Worm (Caenorhabditis elegans) whole organism, mixed stage, embryonic: ENCODE data around the gene EEED8.3.

ENCODE experiments used
- M03D4.4 ChIP-seq: sonication (generic microtip); optimal IDR thresholded peaks from 2 replicates; lab custom pipeline; 2017; ENCODE audit warnings: mild to moderate bottlenecking, missing genetic modification characterization, missing compliant biosample characterization
- blmp-1 ChIP-seq: fragments of 150-350 bp; optimal IDR thresholded peaks from 2 replicates; lab custom pipeline; 2014; ENCODE audit warnings: missing biosample characterization, missing genetic modification characterization
- ceh-43 ChIP-seq: fragments of 200-800 bp; sonication (Bioruptor generic); optimal IDR thresholded peaks from 2 replicates; lab custom pipeline; 2018; ENCODE audit warnings: mild to moderate bottlenecking, missing genetic modification characterization, moderate library complexity, missing compliant biosample characterization
- ceh-83 ChIP-seq: fragments of 200-800 bp; sonication (Bioruptor generic); optimal IDR thresholded peaks from 2 replicates; lab custom pipeline; 2018; ENCODE audit warnings: mild to moderate bottlenecking, missing genetic modification characterization, missing compliant biosample characterization
- cnd-1 ChIP-seq: fragments of 200-800 bp; sonication (Bioruptor generic); optimal IDR thresholded peaks from 2 replicates; lab custom pipeline; 2018; ENCODE audit warnings: mild to moderate bottlenecking, missing genetic modification characterization, missing compliant biosample characterization
- drap-1 ChIP-seq: fragments of 200-800 bp; sonication (Bioruptor generic); optimal IDR thresholded peaks from 3 replicates; lab custom pipeline; 2018; ENCODE audit warnings: mild to moderate bottlenecking, missing genetic modification characterization, missing compliant biosample characterization
- elt-1 ChIP-seq: sonication (generic microtip); optimal IDR thresholded peaks from 2 replicates; lab custom pipeline; 2017; ENCODE audit warnings: missing genetic modification characterization, mild to moderate bottlenecking, missing compliant biosample characterization, antibody characterized with exemption, moderate library complexity, borderline replicate concordance; ENCODE audit not compliant: insufficient read depth
- flh-1 ChIP-seq: fragments of 200-800 bp; sonication (Bioruptor generic); optimal IDR thresholded peaks from 2 replicates; lab custom pipeline; 2018; ENCODE audit warnings: mild to moderate bottlenecking, missing genetic modification characterization, moderate library complexity, missing compliant biosample characterization
- ham-2 ChIP-seq: fragments of 200-800 bp; sonication (Bioruptor generic); optimal IDR thresholded peaks from 2 replicates; lab custom pipeline; 2018; ENCODE audit warnings: mild to moderate bottlenecking, missing genetic modification characterization, missing compliant biosample characterization
- hlh-1 ChIP-seq: fragments of 150-350 bp; optimal IDR thresholded peaks from 2 replicates; lab custom pipeline; 2014; ENCODE audit warnings: missing biosample characterization, missing genetic modification reagents, missing genetic modification characterization
- lin-13 ChIP-seq: fragments of 150-350 bp; optimal IDR thresholded peaks from 2 replicates; lab custom pipeline; 2014; ENCODE audit warnings: missing biosample characterization, missing genetic modification characterization
- lin-32 ChIP-seq: fragments of 200-800 bp; sonication (Bioruptor generic); optimal IDR thresholded peaks from 2 replicates; lab custom pipeline; 2018; ENCODE audit warnings: mild to moderate bottlenecking, missing genetic modification characterization, missing compliant biosample characterization
- lsy-2 ChIP-seq: fragments of 150-350 bp; optimal IDR thresholded peaks from 2 replicates; lab custom pipeline; 2014; ENCODE audit warnings: missing biosample characterization, missing genetic modification characterization
- mab-5 ChIP-seq: fragments of 150-350 bp; optimal IDR thresholded peaks from 2 replicates; lab custom pipeline; 2014; ENCODE audit warnings: missing biosample characterization, missing genetic modification characterization
- mep-1 ChIP-seq: fragments of 150-350 bp; optimal IDR thresholded peaks from 2 replicates; lab custom pipeline; 2017; ENCODE audit warnings: missing biosample characterization, missing genetic modification reagents, missing genetic modification characterization, inconsistent platforms
- nhr-2 ChIP-seq: fragments of 150-350 bp; optimal IDR thresholded peaks from 2 replicates; lab custom pipeline; 2014; ENCODE audit warnings: missing biosample characterization, missing genetic modification characterization
- nhr-237 ChIP-seq: fragments of 150-350 bp; optimal IDR thresholded peaks from 2 replicates; lab custom pipeline; 2014; ENCODE audit warnings: missing biosample characterization, missing genetic modification characterization
- nhr-28 ChIP-seq: fragments of 150-350 bp; optimal IDR thresholded peaks from 2 replicates; lab custom pipeline; 2014; ENCODE audit warnings: missing biosample characterization, missing genetic modification characterization
- nhr-76 ChIP-seq: sonication (generic microtip); optimal IDR thresholded peaks from 2 replicates; lab custom pipeline; 2017; ENCODE audit warnings: missing biosample characterization, missing genetic modification characterization
- pha-4 ChIP-seq: fragments of 150-350 bp; optimal IDR thresholded peaks from 2 replicates; lab custom pipeline; 2018; ENCODE audit warnings: missing biosample characterization, missing genetic modification reagents, missing genetic modification characterization
- sem-2 ChIP-seq: fragments of 200-800 bp; sonication (Bioruptor generic); optimal IDR thresholded peaks from 2 replicates; lab custom pipeline; 2018; ENCODE audit warnings: mild to moderate bottlenecking, missing genetic modification characterization, missing compliant biosample characterization
- snpc-4 ChIP-seq: fragments of 150-350 bp; optimal IDR thresholded peaks from 2 replicates; lab custom pipeline; 2014; ENCODE audit warnings: missing biosample characterization, missing genetic modification characterization
- sptf-1 ChIP-seq: sonication (generic microtip); optimal IDR thresholded peaks from 2 replicates; lab custom pipeline; 2017; ENCODE audit warnings: mild to moderate bottlenecking, missing genetic modification characterization, moderate library complexity, missing compliant biosample characterization
- tbx-8 ChIP-seq: fragments of 200-800 bp; sonication (Bioruptor generic); optimal IDR thresholded peaks from 2 replicates; lab custom pipeline; 2018; ENCODE audit warnings: mild to moderate bottlenecking, missing genetic modification characterization, moderate library complexity, missing compliant biosample characterization
- unc-62 ChIP-seq: fragments of 150-350 bp; optimal IDR thresholded peaks from 2 replicates; lab custom pipeline; 2014; ENCODE audit warnings: missing biosample characterization, missing genetic modification reagents, missing genetic modification characterization
- zip-8 ChIP-seq: fragments of 150-350 bp; optimal IDR thresholded peaks from 2 replicates; lab custom pipeline; 2014; ENCODE audit warnings: missing biosample characterization, missing genetic modification characterization
- ztf-11 ChIP-seq: fragments of 150-350 bp; optimal IDR thresholded peaks from 2 replicates; lab custom pipeline; 2014; ENCODE audit warnings: missing biosample characterization, missing genetic modification characterization

The EEED8.3 gene

ce11 chrII:5373275-5374047, 40.6 kb upstream of the EEED8.3 start, which contains the start of the genes agt-2 and F09E5.3 (continued):
- TF ChIP-seq drap-1, result peak; percentile 53
- peak; percentile 95 for TF ChIP-seq pha-4 (tag; lab: Kevin White, UChicago)
- no peak for TF ChIP-seq sem-2 (GFP tag; lab: Kevin White, UChicago)
- peak; percentile 26 for TF ChIP-seq unc-62 (GFP tag; lab: Kevin White, UChicago)
- peak; percentile 90 for TF ChIP-seq lin-13 (tag; lab: Kevin White, UChicago)
- peak; percentile 9 for TF ChIP-seq M03D4.4 (tag; lab: Kevin White, UChicago)
- TF ChIP-seq zip-8, result no peak

ce11 chrII:5374967-5375366, 39.1 kb upstream of the EEED8.3 start, which contains the start of gene algn-2:
algn-2 (plus strand) TSS chrII:5375267.
- TF ChIP-seq pha-4 (tag; lab: Kevin White, UChicago) (no peak), ham-2 (GFP tag; lab: Kevin White, UChicago) (no peak), flh-1 (GFP tag; lab: Kevin White, UChicago) (no peak), lin-32 (no peak), hlh-1 (tag; lab: Kevin White, UChicago) (no peak), ceh-43 (GFP tag; lab: Kevin White, UChicago) (no peak)

- TF ChIP-seq lsy-2 (tag; lab: Kevin White, UChicago), result peak; percentile 70
- TF ChIP-seq elt-1, result no peak
- TF ChIP-seq, all 35 proteins: peak for 1
Measured at ce11 chrII:5377467-5378238, 36.4 kb upstream of the EEED8.3 start, which contains the start of gene prdx-2. prdx-2 (plus strand) TSS chrII:5378195.

ce11 chrII:5378239-5378521, 35.9 kb upstream of the EEED8.3 start:
- no peak for TF ChIP-seq unc-62 (GFP tag; lab: Kevin White, UChicago)
- no peak for TF ChIP-seq mab-5 (tag; lab: Kevin White, UChicago)
- TF ChIP-seq elt-1, result no peak
- TF ChIP-seq nhr-2, result no peak
- no peak for TF ChIP-seq lin-13 (tag; lab: Kevin White, UChicago)

DNA sequence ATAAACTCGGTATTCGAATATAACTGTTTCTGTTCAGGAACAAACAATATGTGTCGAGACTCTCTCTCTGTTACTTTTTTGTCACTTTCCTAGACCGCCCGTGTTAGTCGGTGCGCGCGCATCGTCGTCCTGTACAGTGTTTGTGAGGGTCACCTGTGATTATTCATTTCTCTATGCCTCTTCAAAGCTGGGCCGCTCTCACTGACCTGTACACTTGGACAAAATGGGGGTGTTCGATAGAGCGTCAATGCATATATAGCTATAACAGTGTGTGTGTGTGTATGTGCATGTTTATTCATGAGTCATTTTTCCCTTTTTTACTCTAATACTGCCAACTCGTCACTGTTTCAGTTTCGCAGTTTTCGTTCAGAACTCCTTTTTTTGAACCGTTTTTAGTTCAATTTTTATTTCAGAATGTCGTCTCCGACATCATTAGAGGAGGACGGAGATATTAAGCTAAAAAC, 34.4 kb upstream of the EEED8.3 start, which contains the start of gene pkc-3:
Gene pkc-3, plus strand, starts transcription at position 414 of the 464 bp plus-strand sequence.
- TF ChIP-seq blmp-1 (tag; lab: Kevin White, UChicago) (no peak), ceh-83 (GFP tag; lab: Kevin White, UChicago) (no peak), ham-2 (GFP tag; lab: Kevin White, UChicago) (peak; percentile 57), sptf-1 (tag; lab: Kevin White, UChicago) (peak; percentile 20), hlh-1 (tag; lab: Kevin White, UChicago) (no peak), lsy-2 (tag; lab: Kevin White, UChicago) (peak; percentile 2), cnd-1 (tag; lab: Kevin White, UChicago) (peak; percentile 24), mep-1 (tag; lab: Kevin White, UChicago) (peak; percentile 47), tbx-8 (GFP tag; lab: Kevin White, UChicago) (no peak), nhr-237 (tag; lab: Kevin White, UChicago) (peak; percentile 32), nhr-2 (peak; percentile 90)

DNA sequence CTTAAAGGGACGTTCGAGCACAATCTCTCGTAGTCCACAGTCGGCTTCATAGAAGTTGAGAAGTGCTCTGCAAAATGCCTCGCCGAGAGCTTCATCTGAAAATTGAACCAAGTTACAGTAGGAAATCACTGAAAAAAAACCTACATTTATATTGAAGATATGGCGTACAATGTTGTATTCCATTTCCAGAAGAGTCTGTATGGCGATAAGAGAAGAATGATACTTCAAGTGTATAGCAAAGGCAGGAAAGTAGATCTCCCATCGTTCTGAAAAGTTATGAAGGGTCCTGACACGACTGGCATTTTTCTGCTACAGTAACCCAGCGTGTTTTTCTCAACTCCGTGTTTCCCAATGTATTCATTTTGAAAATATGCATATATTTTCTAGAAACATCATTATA, 29.8 kb upstream of the EEED8.3 start:
- TF ChIP-seq tbx-8 (GFP tag; lab: Kevin White, UChicago), result no peak
- no peak for TF ChIP-seq nhr-28 (tag; lab: Kevin White, UChicago)
- TF ChIP-seq lin-13 (tag; lab: Kevin White, UChicago), result no peak
- TF ChIP-seq ztf-11 (tag; lab: Kevin White, UChicago), result no peak
- no peak for TF ChIP-seq snpc-4 (tag; lab: Kevin White, UChicago)
- no peak for TF ChIP-seq nhr-76 (tag; lab: Kevin White, UChicago)
- TF ChIP-seq elt-1, result no peak
